Worm (Caenorhabditis elegans): ENCODE data around the gene spp-2.

Gene spp-2

DNA sequence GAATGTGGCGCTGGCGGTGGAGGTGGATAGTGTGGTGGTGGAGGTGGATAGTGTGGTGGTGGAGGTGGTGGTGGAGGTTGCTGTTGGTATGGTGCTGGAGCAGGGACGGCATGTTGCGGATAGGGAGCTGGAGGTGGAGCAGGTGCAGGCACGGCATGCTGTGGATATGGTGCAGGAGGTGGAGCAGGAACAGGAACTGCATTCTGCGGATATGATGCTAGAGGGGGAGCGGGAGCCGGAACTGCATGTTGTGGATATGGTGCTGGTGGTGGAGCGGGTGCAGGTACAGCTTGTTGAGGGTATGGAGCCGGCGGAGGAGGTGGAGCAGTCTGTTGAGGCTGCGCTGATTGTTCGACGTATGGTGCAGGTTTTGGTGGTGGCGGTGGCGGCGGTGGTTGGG lies 47.7 kb downstream of the spp-2 start:
- TF ChIP-seq nhr-43 (tag; optimal IDR thresholded peaks at IDR 0.05; ENCODE audit: poor library complexity, severe bottlenecking) (no peak), zag-1 (tag; optimal IDR thresholded peaks at IDR 0.05) (no peak), nhr-237 (tag; optimal IDR thresholded peaks at IDR 0.05) (no peak), unc-62 (GFP tag; optimal IDR thresholded peaks at IDR 0.05) (no peak), nhr-25 (tag; optimal IDR thresholded peaks at IDR 0.05) (no peak), skn-1 (tag; optimal IDR thresholded peaks at IDR 0.05) (no peak), elt-1 (tag; optimal IDR thresholded peaks at IDR 0.05) (no peak), nfya-1 (tag; optimal IDR thresholded peaks at IDR 0.05; ENCODE audit: insufficient read depth) (no peak), ztf-11 (tag; optimal IDR thresholded peaks at IDR 0.05) (no peak), ceh-28 (tag; optimal IDR thresholded peaks at IDR 0.05) (no peak)
